Fruit fly (Drosophila melanogaster) whole organism: ENCODE results near the gene Gr64d.

Experiments
- CG8478 ChIP-seq: fragments of >200 bp; optimal IDR thresholded peaks from 2 replicates; lab custom pipeline; 2018; ENCODE audit warnings: inconsistent platforms
- Dll ChIP-seq: fragments of >200 bp; optimal IDR thresholded peaks from 2 replicates; lab custom pipeline; 2017
- EcR ChIP-seq, 2 experiments: fragments of >200 bp; optimal IDR thresholded peaks; 2 replicates each; lab custom pipeline; 2017; ENCODE audit warnings: missing biosample characterization in 2 of 2, missing genetic modification characterization in 2 of 2, missing genetic modification reagents in 2 of 2
- pan ChIP-seq: fragments of >200 bp; optimal IDR thresholded peaks from 2 replicates; lab custom pipeline; 2017
- psq ChIP-seq: fragments of >200 bp; optimal IDR thresholded peaks from 2 replicates; lab custom pipeline; 2017
- usp ChIP-seq: fragments of >200 bp; optimal IDR thresholded peaks from 2 replicates; lab custom pipeline; 2017; ENCODE audit warnings: missing biosample characterization, missing genetic modification characterization, mixed read lengths

The Gr64d gene

dm6 chr3L:4031762-4032161 lies at the start of gene Gr64d, which contains the start of gene Gr64e:
Gr64d (plus strand) TSS chr3L:4032062.
Gr64e (plus strand) TSS chr3L:4032141.
- no peak for TF ChIP-seq usp (GFP tag; lab: Kevin White, UChicago)
- no peak for TF ChIP-seq Dll (lab: Kevin White, UChicago)
- TF ChIP-seq CG8478, result no peak

dm6 chr3L:3983466-3983946 lies 48.4 kb upstream of the Gr64d start, which contains the start of gene scrt:
scrt (plus strand) TSS chr3L:3983896.
- TF ChIP-seq usp (GFP tag; lab: Kevin White, UChicago), result no peak

dm6 chr3L:3995554-3995953 lies 36.3 kb upstream of the Gr64d start:
- no peak for TF ChIP-seq usp (GFP tag; lab: Kevin White, UChicago)
- TF ChIP-seq CG8478, result no peak
- TF ChIP-seq Dll (lab: Kevin White, UChicago), result no peak
- TF ChIP-seq EcR (GFP tag; optimal IDR thresholded peaks at IDR 0.05; lab: Kevin White, UChicago), result no peak
- TF ChIP-seq psq (lab: Kevin White, UChicago), result no peak
- no peak for TF ChIP-seq pan

- no peak for TF ChIP-seq psq (lab: Kevin White, UChicago)
- TF ChIP-seq usp (GFP tag; lab: Kevin White, UChicago), result no peak
- no peak for TF ChIP-seq CG8478
- TF ChIP-seq EcR (GFP tag; optimal IDR thresholded peaks at IDR 0.05; lab: Kevin White, UChicago), result no peak
- TF ChIP-seq pan, result no peak
- TF ChIP-seq Dll (lab: Kevin White, UChicago), result no peak
Observed at dm6 chr3L:4000711-4001110, 31.2 kb upstream of the Gr64d start.

- TF ChIP-seq psq (lab: Kevin White, UChicago) (no peak), pan (no peak), Dll (lab: Kevin White, UChicago) (no peak), EcR (GFP tag; optimal IDR thresholded peaks at IDR 0.05; lab: Kevin White, UChicago) (no peak), usp (GFP tag; lab: Kevin White, UChicago) (no peak), CG8478 (no peak)
Observed at dm6 chr3L:4001500-4001899, 30.4 kb upstream of the Gr64d start.

- TF ChIP-seq CG8478 (no peak), pan (no peak), psq (lab: Kevin White, UChicago) (no peak), EcR (GFP tag; optimal IDR thresholded peaks at IDR 0.05; lab: Kevin White, UChicago) (no peak), usp (GFP tag; lab: Kevin White, UChicago) (no peak), Dll (lab: Kevin White, UChicago) (no peak)
Observed at dm6 chr3L:4003316-4003715, 28.5 kb upstream of the Gr64d start, which contains the start of gene CG14985. CG14985 (plus strand) TSS chr3L:4003474.

- no peak for TF ChIP-seq pan
- no peak for TF ChIP-seq Dll (lab: Kevin White, UChicago)
- TF ChIP-seq CG8478, result no peak
- TF ChIP-seq EcR (GFP tag; optimal IDR thresholded peaks at IDR 0.05; lab: Kevin White, UChicago), result no peak
- TF ChIP-seq usp (GFP tag; lab: Kevin White, UChicago), result no peak
- no peak for TF ChIP-seq psq (lab: Kevin White, UChicago)
Observed at dm6 chr3L:4007256-4007655, 24.6 kb upstream of the Gr64d start.

dm6 chr3L:4010122-4010521 lies 21.7 kb upstream of the Gr64d start:
- TF ChIP-seq psq (lab: Kevin White, UChicago) (no peak), EcR (GFP tag; optimal IDR thresholded peaks at IDR 0.05; lab: Kevin White, UChicago) (no peak), usp (GFP tag; lab: Kevin White, UChicago) (no peak), Dll (lab: Kevin White, UChicago) (no peak), CG8478 (no peak), pan (no peak)

- no peak for TF ChIP-seq EcR (GFP tag; optimal IDR thresholded peaks at IDR 0.05; lab: Kevin White, UChicago)
- TF ChIP-seq pan, result no peak
- TF ChIP-seq psq (lab: Kevin White, UChicago), result no peak
- TF ChIP-seq CG8478, result no peak
- TF ChIP-seq usp (GFP tag; lab: Kevin White, UChicago), result no peak
Observed at dm6 chr3L:4014349-4014748, 17.5 kb upstream of the Gr64d start.

dm6 chr3L:4016754-4017153 lies 15.1 kb upstream of the Gr64d start:
- TF ChIP-seq pan (no peak), Dll (lab: Kevin White, UChicago) (no peak), psq (lab: Kevin White, UChicago) (no peak), CG8478 (no peak), EcR (GFP tag; optimal IDR thresholded peaks at IDR 0.05; lab: Kevin White, UChicago) (no peak), usp (GFP tag; lab: Kevin White, UChicago) (no peak)

dm6 chr3L:4018228-4018928 lies 13.5 kb upstream of the Gr64d start, which contains the start of gene FoxL1:
FoxL1 (plus strand) TSS chr3L:4018878.
- TF ChIP-seq psq (lab: Kevin White, UChicago) (no peak), CG8478 (no peak), EcR (GFP tag; optimal IDR thresholded peaks at IDR 0.05; lab: Kevin White, UChicago) (no peak)

- TF ChIP-seq pan (no peak), CG8478 (no peak), Dll (lab: Kevin White, UChicago) (no peak), psq (lab: Kevin White, UChicago) (no peak), usp (GFP tag; lab: Kevin White, UChicago) (no peak), EcR (GFP tag; optimal IDR thresholded peaks at IDR 0.05; lab: Kevin White, UChicago) (no peak)
Observed at dm6 chr3L:4021260-4021831, 10.5 kb upstream of the Gr64d start, which contains the start of gene Mul1. Mul1 (plus strand) TSS chr3L:4021457.
